Fruit fly (Drosophila melanogaster): ENCODE measurements around the gene Pyroxd1.

The Pyroxd1 gene

DNA sequence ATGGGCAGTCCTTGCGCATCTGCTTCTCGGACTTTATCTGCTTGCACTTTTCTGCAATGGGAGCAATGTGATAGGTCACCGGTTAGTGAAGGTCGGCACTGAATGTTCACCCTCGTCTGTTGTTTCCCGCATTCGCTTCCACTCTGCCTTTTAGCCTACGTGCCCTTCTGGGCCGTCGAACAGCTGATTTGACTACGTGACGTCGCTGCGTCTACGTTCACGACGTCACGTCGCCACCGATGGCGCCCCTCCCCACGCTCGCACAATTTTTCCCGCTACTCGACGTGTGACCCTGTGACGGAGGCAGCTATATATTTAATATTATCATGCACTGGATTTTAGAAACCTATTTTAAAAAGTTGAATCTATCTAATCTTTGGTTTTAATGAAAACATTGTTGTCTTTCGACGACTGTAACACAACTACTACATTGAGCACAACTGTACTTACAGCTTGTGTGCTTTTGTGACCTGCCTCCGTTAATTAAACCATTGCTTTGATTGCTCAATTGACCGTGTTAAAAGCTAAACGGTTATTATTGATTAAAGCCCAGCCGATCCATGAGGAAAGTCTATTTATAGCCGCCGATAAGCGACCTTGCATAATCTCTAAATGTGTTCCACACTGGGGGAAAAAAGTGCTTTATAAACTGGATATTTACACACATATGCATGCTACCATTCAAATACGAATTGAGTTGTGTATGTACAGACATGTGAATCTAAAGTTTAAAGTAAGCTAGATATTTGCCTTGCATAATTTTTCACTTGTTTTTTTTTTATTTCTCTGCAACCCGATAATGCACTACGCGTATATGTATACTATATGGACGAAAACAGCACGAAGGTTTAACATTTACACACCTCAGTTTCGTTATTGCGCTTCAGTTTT lies 8.0 kb upstream of the Pyroxd1 start (continued):
- TF ChIP-seq tin (GFP tag; optimal IDR thresholded peaks at IDR 0.05), result no peak
- no peak for TF ChIP-seq maf-S (GFP tag; optimal IDR thresholded peaks at IDR 0.05)
- no peak for TF ChIP-seq btn (GFP tag; optimal IDR thresholded peaks at IDR 0.05)
- no peak for TF ChIP-seq CG33213 (GFP tag; optimal IDR thresholded peaks at IDR 0.05)
- TF ChIP-seq otp (GFP tag; IDR thresholded peaks at IDR 0.05), result no peak
- no peak for TF ChIP-seq unc-4 (GFP tag; IDR thresholded peaks at IDR 0.05; ENCODE audit: partially characterized antibody)
- no peak for TF ChIP-seq peb (GFP tag; IDR thresholded peaks at IDR 0.05)
- no peak for TF ChIP-seq CG8359 (GFP tag; optimal IDR thresholded peaks at IDR 0.05; ENCODE audit: borderline replicate concordance)
- no peak for TF ChIP-seq ash1 (GFP tag; optimal IDR thresholded peaks at IDR 0.05)
- TF ChIP-seq CG15479 (GFP tag; optimal IDR thresholded peaks at IDR 0.05), result no peak
- no peak for TF ChIP-seq NFAT (GFP tag; IDR thresholded peaks at IDR 0.05)
- TF ChIP-seq sug (tag; optimal IDR thresholded peaks at IDR 0.05), result no peak
- no peak for TF ChIP-seq cas (GFP tag; IDR thresholded peaks at IDR 0.05)
- TF ChIP-seq Bteb2 (GFP tag; optimal IDR thresholded peaks at IDR 0.05), result no peak
- no peak for TF ChIP-seq eyg (GFP tag; optimal IDR thresholded peaks at IDR 0.05)
- TF ChIP-seq CG7745 (tag; optimal IDR thresholded peaks at IDR 0.05), result no peak
- no peak for TF ChIP-seq ase (GFP tag; IDR thresholded peaks at IDR 0.05)
- no peak for TF ChIP-seq CG11696 (GFP tag; IDR thresholded peaks at IDR 0.05)
- no peak for TF ChIP-seq cato (GFP tag; optimal IDR thresholded peaks at IDR 0.05; ENCODE audit: borderline replicate concordance)
- TF ChIP-seq CG11456 (GFP tag; IDR thresholded peaks at IDR 0.05), result no peak
- TF ChIP-seq dm (GFP tag; optimal IDR thresholded peaks at IDR 0.05), result no peak
- TF ChIP-seq Sin3A (optimal IDR thresholded peaks at IDR 0.05), result no peak
- peak; percentile 58 for TF ChIP-seq crol (GFP tag; IDR thresholded peaks at IDR 0.05)
- TF ChIP-seq CG13894 (tag; optimal IDR thresholded peaks at IDR 0.05), result no peak
- TF ChIP-seq CG8924 (tag; optimal IDR thresholded peaks at IDR 0.05), result no peak
- no peak for TF ChIP-seq CG15514 (GFP tag; optimal IDR thresholded peaks at IDR 0.05)
- no peak for TF ChIP-seq CG1233 (GFP tag; optimal IDR thresholded peaks at IDR 0.05)
- no peak for TF ChIP-seq CG9876 (GFP tag; optimal IDR thresholded peaks at IDR 0.05)
- TF ChIP-seq CG6813 (GFP tag; optimal IDR thresholded peaks at IDR 0.05), result no peak
- TF ChIP-seq CG34376 (GFP tag; optimal IDR thresholded peaks at IDR 0.05), result peak; percentile 43
- TF ChIP-seq Dek (tag; optimal IDR thresholded peaks at IDR 0.05), result no peak
- TF ChIP-seq CG2116 (GFP tag; optimal IDR thresholded peaks at IDR 0.05), result no peak
- no peak for TF ChIP-seq jumu (GFP tag; optimal IDR thresholded peaks at IDR 0.05)
- TF ChIP-seq ken (GFP tag; IDR thresholded peaks at IDR 0.05), result no peak
- TF ChIP-seq Chrac-16 (GFP tag; optimal IDR thresholded peaks at IDR 0.05), result no peak
- TF ChIP-seq CG1832 (GFP tag; optimal IDR thresholded peaks at IDR 0.05), result no peak
- TF ChIP-seq CG3407 (GFP tag; optimal IDR thresholded peaks at IDR 0.05), result no peak
- no peak for TF ChIP-seq CG12769 (tag; optimal IDR thresholded peaks at IDR 0.05)
- no peak for TF ChIP-seq tx (GFP tag; optimal IDR thresholded peaks at IDR 0.05)
- no peak for TF ChIP-seq CG10209 (GFP tag; optimal IDR thresholded peaks at IDR 0.05)
- TF ChIP-seq zf30C (GFP tag; optimal IDR thresholded peaks at IDR 0.05), result peak; percentile 55
- no peak for TF ChIP-seq zen2 (GFP tag; IDR thresholded peaks at IDR 0.05; ENCODE audit: partially characterized antibody)
- TF ChIP-seq az2 (GFP tag; optimal IDR thresholded peaks at IDR 0.05), result no peak
- TF ChIP-seq CG18619 (GFP tag; optimal IDR thresholded peaks at IDR 0.05), result no peak
- TF ChIP-seq bowl (GFP tag; IDR thresholded peaks at IDR 0.05), result no peak
- TF ChIP-seq row (GFP tag; IDR thresholded peaks at IDR 0.05), result peak; percentile 27; the same call in 1 of the 3 replicates
- no peak for TF ChIP-seq Max (GFP tag; optimal IDR thresholded peaks at IDR 0.05)
- TF ChIP-seq CG13287 (GFP tag; IDR thresholded peaks at IDR 0.05; ENCODE audit: partially characterized antibody), result no peak; the same call in 1 of the 2 replicates
- TF ChIP-seq CG1024 (GFP tag; IDR thresholded peaks at IDR 0.05), result no peak
- TF ChIP-seq Fer3 (tag; optimal IDR thresholded peaks at IDR 0.05), result peak; percentile 28
